Worm (Caenorhabditis elegans): ENCODE measurements around the gene mrps-31.
A peak's percentile ranks its signal among the peaks of the same experiment; 100 is the strongest.

The mrps-31 gene

ce11 chrIII:3650266-3650665 lies 20.1 kb upstream of the mrps-31 start:
- TF ChIP-seq bed-3 (GFP tag; optimal IDR thresholded peaks at IDR 0.05) = no peak
- TF ChIP-seq flh-1 (GFP tag; optimal IDR thresholded peaks at IDR 0.05) = no peak
- TF ChIP-seq mab-5 (tag; optimal IDR thresholded peaks at IDR 0.05) = no peak
- TF ChIP-seq nhr-76 (tag; optimal IDR thresholded peaks at IDR 0.05) = no peak
- no peak for TF ChIP-seq drap-1 (GFP tag; optimal IDR thresholded peaks at IDR 0.05)
- no peak for TF ChIP-seq mls-2 (tag; optimal IDR thresholded peaks at IDR 0.05)
- TF ChIP-seq elt-3 (tag; optimal IDR thresholded peaks at IDR 0.05) = no peak
- no peak for TF ChIP-seq hlh-1 (tag; optimal IDR thresholded peaks at IDR 0.05)

ce11 chrIII:3649305-3649704 lies 19.1 kb upstream of the mrps-31 start:
- TF ChIP-seq ceh-43 (GFP tag; optimal IDR thresholded peaks at IDR 0.05) (no peak), blmp-1 (tag; optimal IDR thresholded peaks at IDR 0.05) (no peak), mab-5 (tag; optimal IDR thresholded peaks at IDR 0.05) (no peak), ceh-39 (tag; optimal IDR thresholded peaks at IDR 0.05) (no peak), unc-62 (GFP tag; optimal IDR thresholded peaks at IDR 0.05) (no peak), ztf-11 (tag; optimal IDR thresholded peaks at IDR 0.05) (no peak), sem-2 (GFP tag; optimal IDR thresholded peaks at IDR 0.05) (no peak), M03D4.4 (tag; optimal IDR thresholded peaks at IDR 0.05) (no peak), nhr-28 (tag; optimal IDR thresholded peaks at IDR 0.05) (no peak), elt-3 (tag; optimal IDR thresholded peaks at IDR 0.05) (no peak), hlh-1 (tag; optimal IDR thresholded peaks at IDR 0.05) (no peak), bed-3 (GFP tag; optimal IDR thresholded peaks at IDR 0.05) (no peak), drap-1 (GFP tag; optimal IDR thresholded peaks at IDR 0.05) (no peak), unc-39 (tag; optimal IDR thresholded peaks at IDR 0.05) (no peak), ham-2 (GFP tag; optimal IDR thresholded peaks at IDR 0.05) (no peak)

ce11 chrIII:3644075-3644474 lies 13.9 kb upstream of the mrps-31 start, which contains the start of gene unc-93:
TSS of gene unc-93 (plus strand) at chrIII:3644375.
- no peak for TF ChIP-seq ces-1 (GFP tag; optimal IDR thresholded peaks at IDR 0.05)
- TF ChIP-seq pha-4 (tag; optimal IDR thresholded peaks at IDR 0.05) = no peak
- no peak for TF ChIP-seq mep-1 (tag; optimal IDR thresholded peaks at IDR 0.05)

- no peak for TF ChIP-seq ham-2 (GFP tag; optimal IDR thresholded peaks at IDR 0.05)
- peak; percentile 90 for TF ChIP-seq hlh-1 (tag; optimal IDR thresholded peaks at IDR 0.05)
These were observed 13.4 kb upstream of the mrps-31 start for ce11 chrIII:3643602-3644001.

- TF ChIP-seq nhr-237 (tag; optimal IDR thresholded peaks at IDR 0.05) (peak; percentile 7), mab-5 (tag; optimal IDR thresholded peaks at IDR 0.05) (no peak)
These were observed 7.2 kb upstream of the mrps-31 start for ce11 chrIII:3637251-3637989.

- TF ChIP-seq mls-2 (tag; optimal IDR thresholded peaks at IDR 0.05) (no peak), unc-62 (GFP tag; optimal IDR thresholded peaks at IDR 0.05) (no peak), mep-1 (tag; optimal IDR thresholded peaks at IDR 0.05) (no peak), nhr-12 (tag; optimal IDR thresholded peaks at IDR 0.05) (no peak), lsy-2 (tag; optimal IDR thresholded peaks at IDR 0.05) (no peak), snpc-4 (tag; optimal IDR thresholded peaks at IDR 0.05) (no peak), tbx-8 (GFP tag; optimal IDR thresholded peaks at IDR 0.05) (no peak), M03D4.4 (tag; optimal IDR thresholded peaks at IDR 0.05) (no peak), unc-120 (tag; optimal IDR thresholded peaks at IDR 0.05; ENCODE audit: poor library complexity, severe bottlenecking) (no peak), cnd-1 (tag; optimal IDR thresholded peaks at IDR 0.05) (no peak), lin-32 (GFP tag; optimal IDR thresholded peaks at IDR 0.05) (no peak)
These were observed 5.7 kb upstream of the mrps-31 start, which contains the start of gene rilp-1 for ce11 chrIII:3635844-3636243. TSS of gene rilp-1 (plus strand) at chrIII:3636144.

- TF ChIP-seq pha-4 (tag; optimal IDR thresholded peaks at IDR 0.05) = no peak
- TF ChIP-seq zip-8 (tag; optimal IDR thresholded peaks at IDR 0.05) = no peak
- no peak for TF ChIP-seq elt-1 (tag; optimal IDR thresholded peaks at IDR 0.05; ENCODE audit: borderline replicate concordance, insufficient read depth)
- TF ChIP-seq ham-2 (GFP tag; optimal IDR thresholded peaks at IDR 0.05) = no peak
- no peak for TF ChIP-seq snpc-4 (tag; optimal IDR thresholded peaks at IDR 0.05)
- TF ChIP-seq lin-13 (tag; optimal IDR thresholded peaks at IDR 0.05) = no peak
- no peak for TF ChIP-seq nhr-12 (tag; optimal IDR thresholded peaks at IDR 0.05)
- TF ChIP-seq flh-1 (GFP tag; optimal IDR thresholded peaks at IDR 0.05) = no peak
- TF ChIP-seq nhr-76 (tag; optimal IDR thresholded peaks at IDR 0.05) = no peak
- no peak for TF ChIP-seq tbx-8 (GFP tag; optimal IDR thresholded peaks at IDR 0.05)
- no peak for TF ChIP-seq unc-62 (GFP tag; optimal IDR thresholded peaks at IDR 0.05)
- TF ChIP-seq drap-1 (GFP tag; optimal IDR thresholded peaks at IDR 0.05) = no peak
- TF ChIP-seq nhr-2 (tag; optimal IDR thresholded peaks at IDR 0.05) = no peak
- no peak for TF ChIP-seq hlh-1 (tag; optimal IDR thresholded peaks at IDR 0.05)
- TF ChIP-seq M03D4.4 (tag; optimal IDR thresholded peaks at IDR 0.05) = no peak
- TF ChIP-seq ceh-43 (GFP tag; optimal IDR thresholded peaks at IDR 0.05) = no peak
- TF ChIP-seq lin-32 (GFP tag; optimal IDR thresholded peaks at IDR 0.05) = no peak
- TF ChIP-seq sptf-1 (tag; optimal IDR thresholded peaks at IDR 0.05) = no peak
These were observed 4.7 kb upstream of the mrps-31 start for ce11 chrIII:3634873-3635272.
